Fruit fly (Drosophila melanogaster) S2 (cell line): ENCODE measurements around the gene Cftr.

Experiments used
- CG8478 ChIP-seq: fragments of >200 bp; optimal IDR thresholded peaks from 2 replicates; lab custom pipeline; 2018
- CTCF ChIP-seq, 2 experiments: fragments of >200 bp; optimal IDR thresholded peaks; 2 replicates each; lab custom pipeline; 2018

dm6 chr3R:24555932-24556331 is 12.2 kb upstream of the Cftr start:
- no peak for TF ChIP-seq CG8478 (lab: Kevin White, UChicago)
- no peak for TF ChIP-seq CTCF (optimal IDR thresholded peaks at IDR 0.05; lab: Kevin White, UChicago)
